Worm (Caenorhabditis elegans) whole organism, early embryonic: Measurements from ENCODE around the gene C05B5.12.

Source experiments
- B0310.2 ChIP-seq: sonication (generic microtip); optimal IDR thresholded peaks from 2 replicates; lab custom pipeline; 2016; ENCODE audit warnings: mild to moderate bottlenecking, missing genetic modification characterization, missing compliant biosample characterization
- F13C5.2 ChIP-seq: sonication (generic microtip); optimal IDR thresholded peaks from 2 replicates; lab custom pipeline; 2017; ENCODE audit warnings: mild to moderate bottlenecking, missing genetic modification characterization, inconsistent platforms, missing compliant biosample characterization
- aly-1 ChIP-seq: sonication (generic microtip); optimal IDR thresholded peaks from 2 replicates; lab custom pipeline; 2016; ENCODE audit warnings: missing genetic modification characterization, missing compliant biosample characterization
- ama-1 ChIP-seq: fragments of 150-350 bp; optimal IDR thresholded peaks from 2 replicates; lab custom pipeline; 2014
- ceh-13 ChIP-seq: fragments of 200-800 bp; sonication (Bioruptor generic); optimal IDR thresholded peaks from 2 replicates; lab custom pipeline; 2018; ENCODE audit warnings: mild to moderate bottlenecking, missing genetic modification characterization, missing compliant biosample characterization
- ceh-36 ChIP-seq: sonication (generic microtip); optimal IDR thresholded peaks from 2 replicates; lab custom pipeline; 2016; ENCODE audit warnings: missing genetic modification characterization, inconsistent platforms, missing compliant biosample characterization
- ets-7 ChIP-seq: sonication (generic microtip); optimal IDR thresholded peaks from 2 replicates; lab custom pipeline; 2016; ENCODE audit warnings: missing genotype, missing genetic modification characterization, missing compliant biosample characterization
- flt-1 ChIP-seq: fragments of 200-800 bp; sonication (Bioruptor generic); IDR thresholded peaks from 2 replicates; pipeline ENCODE4 v1.3.6; 2022; ENCODE audit warnings: missing genetic modification characterization, missing compliant biosample characterization
- hmbx-1 ChIP-seq: sonication (generic microtip); optimal IDR thresholded peaks from 2 replicates; lab custom pipeline; 2016; ENCODE audit warnings: mild to moderate bottlenecking, missing genetic modification characterization, missing compliant biosample characterization
- hmg-4 ChIP-seq: fragments of 200-800 bp; sonication (Bioruptor generic); optimal IDR thresholded peaks from 2 replicates; lab custom pipeline; 2018; ENCODE audit warnings: mild to moderate bottlenecking, missing genetic modification characterization, missing compliant biosample characterization
- hnd-1 ChIP-seq: sonication (generic microtip); optimal IDR thresholded peaks from 2 replicates; lab custom pipeline; 2016; ENCODE audit warnings: missing genetic modification characterization, missing compliant biosample characterization
- pes-1 ChIP-seq: fragments of 200-800 bp; sonication (Bioruptor generic); IDR thresholded peaks from 2 replicates; pipeline ENCODE4 v1.3.6; 2022; ENCODE audit warnings: missing genetic modification reagents, missing genetic modification characterization, missing compliant biosample characterization
- scrt-1 ChIP-seq: fragments of 200-800 bp; sonication (Bioruptor generic); IDR thresholded peaks from 2 replicates; pipeline ENCODE4 v1.3.6; 2022; ENCODE audit warnings: missing genetic modification characterization, missing compliant biosample characterization
- sea-1 ChIP-seq: fragments of 200-800 bp; sonication (Bioruptor generic); conservative IDR thresholded peaks from 2 replicates; pipeline ENCODE4 v1.3.6; 2022; ENCODE audit warnings: missing genetic modification characterization, missing compliant biosample characterization
- tbx-11 ChIP-seq: fragments of 200-800 bp; sonication (Bioruptor generic); IDR thresholded peaks from 2 replicates; pipeline ENCODE4 v1.3.6; 2022; ENCODE audit warnings: missing genetic modification characterization, missing compliant biosample characterization
- tbx-37 ChIP-seq: fragments of 200-800 bp; sonication (Bioruptor generic); conservative IDR thresholded peaks from 2 replicates; pipeline ENCODE4 v1.3.6; 2022; ENCODE audit warnings: missing genetic modification reagents, missing genetic modification characterization, missing compliant biosample characterization
- tra-4 ChIP-seq: sonication (generic microtip); optimal IDR thresholded peaks from 2 replicates; lab custom pipeline; 2017; ENCODE audit warnings: missing genetic modification characterization, missing compliant biosample characterization

C05B5.12 gene

ce11 chrIII:9986827-9987429, at the start of gene C05B5.12:
Gene C05B5.12 (plus strand): TSS chrIII:9987379.
- no peak for TF ChIP-seq B0310.2 (tag; lab: Kevin White, UChicago)
- no peak for TF ChIP-seq ceh-13 (GFP tag; lab: Kevin White, UChicago)
- no peak for TF ChIP-seq tra-4 (tag; lab: Kevin White, UChicago)

- no peak for TF ChIP-seq hnd-1 (tag; lab: Kevin White, UChicago)
- TF ChIP-seq ets-7 (tag; lab: Kevin White, UChicago) = no peak
- no peak for TF ChIP-seq hmbx-1
- TF ChIP-seq flt-1 (GFP tag; lab: Robert Waterston, UW) = no peak
- no peak for TF ChIP-seq ceh-36 (tag; lab: Kevin White, UChicago)
- no peak for TF ChIP-seq tbx-37 (GFP tag; lab: Robert Waterston, UW)
Measured at ce11 chrIII:9941020-9941674, 46.0 kb upstream of the C05B5.12 start, which contains the start of the genes K03H1.9 and K03H1.12. Gene K03H1.9 (minus strand): TSS chrIII:9941490. Gene K03H1.12 (plus strand): TSS chrIII:9941624.

- TF ChIP-seq hmg-4 (GFP tag; lab: Kevin White, UChicago) (no peak), hnd-1 (tag; lab: Kevin White, UChicago) (no peak), sea-1 (GFP tag; lab: Robert Waterston, UW) (no peak)
Measured at ce11 chrIII:9944723-9945122, 42.5 kb upstream of the C05B5.12 start, which contains the start of gene gln-2. Gene gln-2 (minus strand): TSS chrIII:9944823.

ce11 chrIII:9946806-9947419, 40.3 kb upstream of the C05B5.12 start, which contains the start of gene K03H1.7:
Gene K03H1.7 (plus strand): TSS chrIII:9947405.
- TF ChIP-seq hnd-1 (tag; lab: Kevin White, UChicago) = no peak
- no peak for TF ChIP-seq ama-1 (lab: Kevin White, UChicago)
- no peak for TF ChIP-seq scrt-1 (GFP tag; lab: Robert Waterston, UW)
- TF ChIP-seq ceh-36 (tag; lab: Kevin White, UChicago) = no peak

- TF ChIP-seq pes-1 (GFP tag; lab: Robert Waterston, UW) = no peak
- no peak for TF ChIP-seq flt-1 (GFP tag; lab: Robert Waterston, UW)
- no peak for TF ChIP-seq sea-1 (GFP tag; lab: Robert Waterston, UW)
- no peak for TF ChIP-seq hmg-4 (GFP tag; lab: Kevin White, UChicago)
- TF ChIP-seq hmbx-1 = no peak
- no peak for TF ChIP-seq tbx-37 (GFP tag; lab: Robert Waterston, UW)
- no peak for TF ChIP-seq tra-4 (tag; lab: Kevin White, UChicago)
- TF ChIP-seq ets-7 (tag; lab: Kevin White, UChicago) = no peak
- TF ChIP-seq B0310.2 (tag; lab: Kevin White, UChicago) = no peak
- no peak for TF ChIP-seq aly-1 (tag; lab: Kevin White, UChicago)
- no peak for TF ChIP-seq hnd-1 (tag; lab: Kevin White, UChicago)
- no peak for TF ChIP-seq ceh-13 (GFP tag; lab: Kevin White, UChicago)
- TF ChIP-seq tbx-11 (GFP tag; lab: Robert Waterston, UW) = no peak
- TF ChIP-seq F13C5.2 = no peak
Measured at ce11 chrIII:9950244-9950643, 36.9 kb upstream of the C05B5.12 start, which contains the start of gene K03H1.13. Gene K03H1.13 (minus strand): TSS chrIII:9950344.

ce11 chrIII:9951864-9952263, 35.3 kb upstream of the C05B5.12 start, which contains the start of gene K03H1.11:
Gene K03H1.11 (minus strand): TSS chrIII:9951964.
- TF ChIP-seq pes-1 (GFP tag; lab: Robert Waterston, UW) (no peak), ceh-13 (GFP tag; lab: Kevin White, UChicago) (no peak), tbx-11 (GFP tag; lab: Robert Waterston, UW) (no peak), F13C5.2 (no peak), sea-1 (GFP tag; lab: Robert Waterston, UW) (no peak), aly-1 (tag; lab: Kevin White, UChicago) (no peak), ets-7 (tag; lab: Kevin White, UChicago) (no peak)

- TF ChIP-seq aly-1 (tag; lab: Kevin White, UChicago) = no peak
- no peak for TF ChIP-seq hmg-4 (GFP tag; lab: Kevin White, UChicago)
- no peak for TF ChIP-seq ets-7 (tag; lab: Kevin White, UChicago)
- TF ChIP-seq ama-1 (lab: Kevin White, UChicago) = no peak
- no peak for TF ChIP-seq pes-1 (GFP tag; lab: Robert Waterston, UW)
- TF ChIP-seq hnd-1 (tag; lab: Kevin White, UChicago) = no peak
- TF ChIP-seq flt-1 (GFP tag; lab: Robert Waterston, UW) = no peak
- no peak for TF ChIP-seq ceh-36 (tag; lab: Kevin White, UChicago)
- TF ChIP-seq tbx-37 (GFP tag; lab: Robert Waterston, UW) = no peak
- no peak for TF ChIP-seq sea-1 (GFP tag; lab: Robert Waterston, UW)
- TF ChIP-seq F13C5.2 = no peak
- TF ChIP-seq tra-4 (tag; lab: Kevin White, UChicago) = no peak
- no peak for TF ChIP-seq scrt-1 (GFP tag; lab: Robert Waterston, UW)
- TF ChIP-seq B0310.2 (tag; lab: Kevin White, UChicago) = no peak
- no peak for TF ChIP-seq hmbx-1
- no peak for TF ChIP-seq tbx-11 (GFP tag; lab: Robert Waterston, UW)
- TF ChIP-seq ceh-13 (GFP tag; lab: Kevin White, UChicago) = no peak
Measured at ce11 chrIII:9956123-9956522, 31.1 kb upstream of the C05B5.12 start, which contains the start of gene mog-1. Gene mog-1 (minus strand): TSS chrIII:9956215.
